Fruit fly (Drosophila melanogaster) whole organism, embryonic: ENCODE measurements around the gene CG3184.
"Not testable (repeated sequence)": the region's sequence is repeated elsewhere in the genome, so short reads cannot be mapped to it uniquely, and the experiment has no call there.

Experiments
- CG10959 ChIP-seq: fragments of 200-800 bp; sonication (Bioruptor generic); IDR thresholded peaks from 2 replicates; pipeline ENCODE4 v1.3.6; 2022; ENCODE audit warnings: missing biosample characterization, missing genetic modification characterization
- CG13775 ChIP-seq: fragments of 200-800 bp; sonication (Bioruptor generic); optimal IDR thresholded peaks from 3 replicates; lab custom pipeline; 2017; ENCODE audit warnings: missing biosample characterization, mild to moderate bottlenecking, missing genetic modification characterization
- CG15514 ChIP-seq: fragments of 200-800 bp; sonication (Bioruptor generic); optimal IDR thresholded peaks from 3 replicates; lab custom pipeline; 2017; ENCODE audit warnings: missing biosample characterization, missing genetic modification characterization, mild to moderate bottlenecking, moderate library complexity, missing genetic modification reagents
- D19A ChIP-seq: fragments of 200-800 bp; optimal IDR thresholded peaks from 3 replicates; lab custom pipeline; 2019; ENCODE audit warnings: missing biosample characterization, mild to moderate bottlenecking, missing genetic modification characterization, moderate library complexity
- H15 ChIP-seq: fragments of 200-800 bp; sonication (Bioruptor generic); IDR thresholded peaks from 3 replicates; pipeline ENCODE4 v1.3.6; 2022; ENCODE audit warnings: missing biosample characterization, missing genetic modification characterization
- Hmr ChIP-seq: fragments of 200-800 bp; sonication (Bioruptor generic); optimal IDR thresholded peaks from 3 replicates; lab custom pipeline; 2017; ENCODE audit warnings: mild to moderate bottlenecking, missing biosample characterization, missing genetic modification reagents, missing genetic modification characterization
- dan ChIP-seq: fragments of 200-800 bp; sonication (Bioruptor generic); IDR thresholded peaks from 2 replicates; pipeline ENCODE4 v1.3.6; 2022; ENCODE audit warnings: missing biosample characterization, missing genetic modification characterization
- ftz-f1 ChIP-seq: fragments of 200-800 bp; sonication (Bioruptor generic); optimal IDR thresholded peaks from 2 replicates; lab custom pipeline; 2016; ENCODE audit warnings: missing biosample characterization, missing genetic modification characterization
- fu2 ChIP-seq: fragments of 200-800 bp; sonication (Bioruptor generic); optimal IDR thresholded peaks from 2 replicates; lab custom pipeline; 2016; ENCODE audit warnings: missing biosample characterization, missing genetic modification characterization

- TF ChIP-seq dan (GFP tag; lab: Robert Waterston, UW); Hmr (GFP tag; lab: Kevin White, UChicago); fu2 (GFP tag; lab: Kevin White, UChicago); ftz-f1 (GFP tag; lab: Kevin White, UChicago); CG15514; CG13775 (GFP tag; lab: Kevin White, UChicago); H15 (GFP tag; lab: Robert Waterston, UW); CG10959; D19A: not testable (repeated sequence)
These were observed 43.5 kb upstream of the CG3184 start for dm6 chrX:6732115-6732514.
